Fruit fly (Drosophila melanogaster): ENCODE data around the gene Fie.

Fie gene

DNA sequence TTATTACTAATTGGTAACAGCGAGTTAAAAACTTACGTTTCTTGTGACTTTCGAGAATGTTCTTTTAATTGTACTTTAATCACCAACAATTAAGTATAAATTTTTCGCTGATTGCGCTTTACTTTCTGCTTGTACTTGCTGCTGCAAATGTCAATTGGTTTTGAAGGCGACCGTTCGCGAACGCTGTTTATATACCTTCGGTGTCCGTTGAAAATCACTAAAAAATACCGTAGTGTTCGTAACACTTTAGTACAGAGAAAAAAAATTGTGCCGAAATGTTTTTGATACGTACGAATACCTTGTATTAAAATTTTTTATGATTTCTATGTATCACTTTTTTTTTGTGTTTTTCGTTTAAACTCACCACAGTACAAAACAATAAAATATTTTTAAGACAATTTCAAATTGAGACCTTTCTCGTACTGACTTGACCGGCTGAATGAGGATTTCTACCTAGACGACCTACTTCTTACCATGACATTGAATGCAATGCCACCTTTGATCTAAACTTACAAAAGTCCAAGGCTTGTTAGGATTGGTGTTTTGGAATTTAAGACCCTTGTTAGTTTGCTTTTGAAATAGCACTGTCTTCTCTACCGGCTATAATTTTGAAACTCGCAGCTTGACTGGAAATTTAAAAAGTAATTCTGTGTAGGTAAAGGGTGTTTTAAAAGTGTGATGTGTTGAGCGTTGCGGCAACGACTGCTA, 10.3 kb downstream of the Fie start, which contains the start of gene Ubi-p63E:
Gene Ubi-p63E (minus strand): TSS at position 694 of the 708 bp plus-strand sequence.
- no peak for TF ChIP-seq rn (GFP tag; IDR thresholded peaks at IDR 0.05)
- no peak for TF ChIP-seq CG10348 (GFP tag; IDR thresholded peaks at IDR 0.05)
- peak; percentile 39 for TF ChIP-seq CG9948 (tag; optimal IDR thresholded peaks at IDR 0.05)
- peak; percentile 12 for TF ChIP-seq Pif1B (GFP tag; optimal IDR thresholded peaks at IDR 0.05)
- no peak for TF ChIP-seq Ets98B (GFP tag; IDR thresholded peaks at IDR 0.05)
- TF ChIP-seq Pif1A (GFP tag; optimal IDR thresholded peaks at IDR 0.05) = no peak
- no peak for TF ChIP-seq CG13204 (GFP tag; optimal IDR thresholded peaks at IDR 0.05)
- no peak for TF ChIP-seq fd96Ca (GFP tag; IDR thresholded peaks at IDR 0.05)
- no peak for TF ChIP-seq CG12605 (GFP tag; IDR thresholded peaks at IDR 0.05)
- peak; percentile 19 for TF ChIP-seq CG34367 (tag; optimal IDR thresholded peaks at IDR 0.05)
- peak; percentile 37 for TF ChIP-seq CG8301 (tag; optimal IDR thresholded peaks at IDR 0.05)
- peak; percentile 60 for TF ChIP-seq CG15710 (tag; optimal IDR thresholded peaks at IDR 0.05)
- no peak for TF ChIP-seq gl (tag; optimal IDR thresholded peaks at IDR 0.05)
- TF ChIP-seq Snoo (tag; optimal IDR thresholded peaks at IDR 0.05) = peak; percentile 37
- TF ChIP-seq CG17806 (tag; optimal IDR thresholded peaks at IDR 0.05) = peak; percentile 41
- no peak for TF ChIP-seq EcR (GFP tag; optimal IDR thresholded peaks at IDR 0.05)
- TF ChIP-seq CG14655 (GFP tag; optimal IDR thresholded peaks at IDR 0.05) = no peak
- TF ChIP-seq CG4496 (GFP tag; IDR thresholded peaks at IDR 0.05) = no peak
- TF ChIP-seq CG32121 (GFP tag; IDR thresholded peaks at IDR 0.05) = no peak
- TF ChIP-seq D1 (tag; optimal IDR thresholded peaks at IDR 0.05) = no peak
- TF ChIP-seq CG8159 (tag; optimal IDR thresholded peaks at IDR 0.05) = peak; percentile 57

- no peak for TF ChIP-seq CG8159 (tag; optimal IDR thresholded peaks at IDR 0.05)
- TF ChIP-seq Pif1A (GFP tag; optimal IDR thresholded peaks at IDR 0.05) = no peak
- no peak for TF ChIP-seq Pif1B (GFP tag; optimal IDR thresholded peaks at IDR 0.05)
- no peak; the same call in 2 of the 3 replicates for TF ChIP-seq CG4496 (GFP tag; IDR thresholded peaks at IDR 0.05)
- no peak for TF ChIP-seq Snoo (tag; optimal IDR thresholded peaks at IDR 0.05)
- TF ChIP-seq rn (GFP tag; IDR thresholded peaks at IDR 0.05) = no peak
- TF ChIP-seq EcR (GFP tag; optimal IDR thresholded peaks at IDR 0.05) = no peak
- no peak for TF ChIP-seq gl (tag; optimal IDR thresholded peaks at IDR 0.05)
- TF ChIP-seq CG34367 (tag; optimal IDR thresholded peaks at IDR 0.05) = no peak
- no peak for TF ChIP-seq CG32121 (GFP tag; IDR thresholded peaks at IDR 0.05)
- no peak for TF ChIP-seq CG8301 (tag; optimal IDR thresholded peaks at IDR 0.05)
- no peak for TF ChIP-seq CG15710 (tag; optimal IDR thresholded peaks at IDR 0.05)
- no peak for TF ChIP-seq CG12605 (GFP tag; IDR thresholded peaks at IDR 0.05)
- no peak for TF ChIP-seq CG9948 (tag; optimal IDR thresholded peaks at IDR 0.05)
These were observed 10.9 kb downstream of the Fie start, which contains the start of gene Sc2 for dm6 chr3L:3903301-3903700. Gene Sc2 (plus strand): TSS chr3L:3903492.

DNA sequence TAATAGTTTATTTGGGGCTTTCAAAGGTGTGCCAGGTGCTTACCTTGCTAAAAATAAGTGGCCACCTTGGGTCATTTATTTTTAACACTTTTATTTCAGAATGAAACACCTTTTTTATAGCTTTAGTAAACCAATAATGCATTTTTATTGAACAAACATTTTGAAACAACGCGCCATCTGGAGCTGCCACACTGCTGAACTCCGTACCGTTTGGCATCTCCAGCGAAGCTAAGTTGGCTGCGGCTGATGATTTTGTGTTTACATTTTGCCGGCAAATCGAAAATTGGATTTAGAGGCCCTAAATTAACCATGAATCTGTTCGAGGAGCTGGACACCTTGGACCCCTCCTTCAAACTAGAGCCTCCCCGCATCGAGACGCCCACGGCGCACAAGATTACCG, 12.7 kb downstream of the Fie start, which contains the start of gene ida:
Gene ida (plus strand): TSS at position 234 of the 400 bp plus-strand sequence.
- TF ChIP-seq CG8159 (tag; optimal IDR thresholded peaks at IDR 0.05) = no peak
- TF ChIP-seq Snoo (tag; optimal IDR thresholded peaks at IDR 0.05) = no peak
- TF ChIP-seq CG12605 (GFP tag; IDR thresholded peaks at IDR 0.05) = no peak
- TF ChIP-seq CG4496 (GFP tag; IDR thresholded peaks at IDR 0.05) = peak; percentile 50; the same call in 1 of the 3 replicates
- no peak for TF ChIP-seq CG8301 (tag; optimal IDR thresholded peaks at IDR 0.05)

DNA sequence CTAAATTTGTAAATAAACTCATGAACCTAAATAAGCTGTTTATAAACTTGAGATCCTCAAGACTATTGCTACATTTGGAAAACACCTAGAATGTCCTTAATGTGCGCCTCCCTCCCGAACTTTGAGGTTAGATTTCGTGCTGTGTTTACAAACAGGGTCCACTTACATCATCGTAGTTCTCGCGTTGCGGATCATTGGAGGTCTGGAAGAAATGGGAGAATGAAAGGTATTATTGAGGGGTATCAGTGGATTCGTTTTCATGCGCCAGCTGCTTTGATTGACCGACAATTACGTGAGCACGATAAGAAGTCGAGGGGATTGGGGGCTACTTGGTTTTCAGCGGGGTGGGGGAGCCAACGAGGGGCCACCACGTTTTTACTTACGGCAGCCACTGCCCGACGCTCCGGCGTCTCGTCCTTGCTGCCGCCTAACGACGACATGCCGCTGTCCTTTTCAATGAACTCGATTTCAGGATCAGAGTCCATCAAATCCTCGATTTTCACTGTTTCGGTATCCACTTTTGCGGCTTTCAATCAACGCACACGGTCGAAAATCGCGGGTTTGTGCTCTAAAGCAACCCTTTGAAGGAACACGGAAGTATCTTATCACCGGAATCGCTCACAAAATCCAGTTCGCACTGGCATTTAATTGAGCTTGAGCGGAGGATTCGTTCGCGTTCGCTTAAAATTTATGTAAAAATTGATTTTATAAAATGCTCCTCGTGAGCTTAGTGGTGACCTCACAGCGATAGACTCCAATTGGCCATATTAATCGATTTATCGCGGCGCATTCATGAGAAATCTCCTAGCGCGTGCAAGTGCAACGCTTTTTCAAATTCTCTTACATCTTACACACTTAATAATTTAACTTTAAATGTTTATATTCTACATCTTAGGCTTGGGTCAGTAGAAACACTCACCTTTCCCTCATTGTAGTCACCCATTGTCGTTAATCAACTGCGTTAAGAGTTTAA, 16.8 kb downstream of the Fie start:
- TF ChIP-seq Pif1B (GFP tag; optimal IDR thresholded peaks at IDR 0.05) (no peak), CG34367 (tag; optimal IDR thresholded peaks at IDR 0.05) (no peak), EcR (GFP tag; optimal IDR thresholded peaks at IDR 0.05) (peak; percentile 87), CG10348 (GFP tag; IDR thresholded peaks at IDR 0.05) (no peak), CG8159 (tag; optimal IDR thresholded peaks at IDR 0.05) (no peak), Pif1A (GFP tag; optimal IDR thresholded peaks at IDR 0.05) (no peak)

- no peak for TF ChIP-seq CG8159 (tag; optimal IDR thresholded peaks at IDR 0.05)
- no peak for TF ChIP-seq CG9948 (tag; optimal IDR thresholded peaks at IDR 0.05)
- no peak for TF ChIP-seq gl (tag; optimal IDR thresholded peaks at IDR 0.05)
- TF ChIP-seq CG10348 (GFP tag; IDR thresholded peaks at IDR 0.05) = no peak
- no peak for TF ChIP-seq CG13204 (GFP tag; optimal IDR thresholded peaks at IDR 0.05)
- no peak for TF ChIP-seq CG15710 (tag; optimal IDR thresholded peaks at IDR 0.05)
- no peak for TF ChIP-seq CG8301 (tag; optimal IDR thresholded peaks at IDR 0.05)
- no peak for TF ChIP-seq CG14655 (GFP tag; optimal IDR thresholded peaks at IDR 0.05)
- TF ChIP-seq CG4496 (GFP tag; IDR thresholded peaks at IDR 0.05) = no peak
- TF ChIP-seq CG32121 (GFP tag; IDR thresholded peaks at IDR 0.05) = no peak
- TF ChIP-seq Snoo (tag; optimal IDR thresholded peaks at IDR 0.05) = no peak
- TF ChIP-seq Ets98B (GFP tag; IDR thresholded peaks at IDR 0.05) = no peak
- TF ChIP-seq fd96Ca (GFP tag; IDR thresholded peaks at IDR 0.05) = no peak
- TF ChIP-seq CG12605 (GFP tag; IDR thresholded peaks at IDR 0.05) = no peak
- TF ChIP-seq rn (GFP tag; IDR thresholded peaks at IDR 0.05) = no peak
- no peak for TF ChIP-seq Pif1A (GFP tag; optimal IDR thresholded peaks at IDR 0.05)
These were observed 17.5 kb downstream of the Fie start, which contains the start of gene mge for dm6 chr3L:3909831-3910230. Gene mge (minus strand): TSS chr3L:3909931.
